Fruit fly (Drosophila melanogaster) whole organism, embryonic: ENCODE measurements around the gene CG43938.

Source experiments
- Atf6 ChIP-seq: fragments of 200-800 bp; sonication (Bioruptor generic); IDR thresholded peaks from 2 replicates; pipeline ENCODE4 v1.3.6; 2022; ENCODE audit warnings: missing biosample characterization, missing genetic modification characterization
- CG10209 ChIP-seq: fragments of 200-800 bp; sonication (Bioruptor generic); optimal IDR thresholded peaks from 3 replicates; lab custom pipeline; 2017; ENCODE audit warnings: missing biosample characterization, mild to moderate bottlenecking, missing genetic modification characterization, missing genetic modification reagents
- CG1024 ChIP-seq: fragments of 200-800 bp; sonication (Bioruptor generic); IDR thresholded peaks from 2 replicates; pipeline ENCODE4 v1.3.6; 2022; ENCODE audit warnings: missing biosample characterization, missing genetic modification characterization
- CG10431 ChIP-seq: fragments of 200-800 bp; sonication (Bioruptor generic); optimal IDR thresholded peaks from 3 replicates; lab custom pipeline; 2018; ENCODE audit warnings: missing biosample characterization, mild to moderate bottlenecking, missing genetic modification characterization
- CG10462 ChIP-seq: fragments of 200-800 bp; sonication (Bioruptor generic); optimal IDR thresholded peaks from 2 replicates; lab custom pipeline; 2016; ENCODE audit warnings: missing biosample characterization, missing genetic modification characterization
- CG10979 ChIP-seq: fragments of 200-800 bp; sonication (Bioruptor generic); optimal IDR thresholded peaks from 2 replicates; lab custom pipeline; 2018; ENCODE audit warnings: missing biosample characterization, mild to moderate bottlenecking, missing genetic modification characterization, moderate library complexity
- CG11398 ChIP-seq: fragments of 200-800 bp; sonication (Bioruptor generic); optimal IDR thresholded peaks from 2 replicates; lab custom pipeline; 2016; ENCODE audit warnings: missing biosample characterization, missing genetic modification characterization
- CG11723 ChIP-seq: fragments of 200-800 bp; sonication (Bioruptor generic); optimal IDR thresholded peaks from 2 replicates; lab custom pipeline; 2017; ENCODE audit warnings: missing biosample characterization, mild to moderate bottlenecking, missing genetic modification characterization
- CG12236 ChIP-seq: fragments of 200-800 bp; sonication (Bioruptor generic); optimal IDR thresholded peaks from 2 replicates; lab custom pipeline; 2016; ENCODE audit warnings: missing biosample characterization, missing genetic modification characterization
- CG12391 ChIP-seq: fragments of 200-800 bp; sonication (Bioruptor generic); optimal IDR thresholded peaks from 3 replicates; lab custom pipeline; 2018; ENCODE audit warnings: missing biosample characterization, mild to moderate bottlenecking, missing genetic modification characterization, moderate library complexity
- CG12769 ChIP-seq: fragments of 200-800 bp; sonication (Bioruptor generic); optimal IDR thresholded peaks from 2 replicates; lab custom pipeline; 2019; ENCODE audit warnings: missing biosample characterization, mild to moderate bottlenecking, missing genetic modification characterization, moderate library complexity
- CG1603 ChIP-seq: fragments of 200-800 bp; sonication (Bioruptor generic); optimal IDR thresholded peaks from 2 replicates; lab custom pipeline; 2019; ENCODE audit warnings: missing biosample characterization, mild to moderate bottlenecking, missing genetic modification characterization, moderate library complexity
- CG16863 ChIP-seq: fragments of 200-800 bp; sonication (Bioruptor generic); optimal IDR thresholded peaks from 3 replicates; lab custom pipeline; 2016; ENCODE audit warnings: missing biosample characterization, missing genetic modification characterization
- CG17359 ChIP-seq: fragments of 200-800 bp; sonication (Bioruptor generic); optimal IDR thresholded peaks from 3 replicates; lab custom pipeline; 2018; ENCODE audit warnings: missing biosample characterization, mild to moderate bottlenecking, missing genetic modification characterization, moderate library complexity
- CG17385 ChIP-seq: fragments of 200-800 bp; sonication (Bioruptor generic); optimal IDR thresholded peaks from 3 replicates; lab custom pipeline; 2018; ENCODE audit warnings: missing biosample characterization, mild to moderate bottlenecking, missing genetic modification characterization
- CG17829 ChIP-seq: fragments of 200-800 bp; optimal IDR thresholded peaks from 2 replicates; lab custom pipeline; 2019; ENCODE audit warnings: missing biosample characterization, mild to moderate bottlenecking, missing genetic modification characterization, moderate library complexity
- CG18599 ChIP-seq: fragments of 200-800 bp; sonication (Bioruptor generic); optimal IDR thresholded peaks from 3 replicates; lab custom pipeline; 2017; ENCODE audit warnings: missing biosample characterization, missing genetic modification characterization, mild to moderate bottlenecking, moderate library complexity, missing genetic modification reagents
- CG2120 ChIP-seq: fragments of 200-800 bp; sonication (Bioruptor generic); optimal IDR thresholded peaks from 3 replicates; lab custom pipeline; 2016; ENCODE audit warnings: missing biosample characterization, missing genetic modification characterization
- CG2199 ChIP-seq: fragments of 200-800 bp; sonication (Bioruptor generic); IDR thresholded peaks from 3 replicates; pipeline ENCODE4 v1.3.6; 2022; ENCODE audit warnings: missing biosample characterization, missing genetic modification characterization
- CG33213 ChIP-seq: fragments of 200-800 bp; sonication (Bioruptor generic); optimal IDR thresholded peaks from 3 replicates; lab custom pipeline; 2016; ENCODE audit warnings: missing biosample characterization, missing genetic modification characterization
- CG6254 ChIP-seq: fragments of 200-800 bp; sonication (Bioruptor generic); optimal IDR thresholded peaks from 3 replicates; lab custom pipeline; 2017; ENCODE audit warnings: mild to moderate bottlenecking, missing biosample characterization, missing genetic modification reagents, missing genetic modification characterization
- CG6813 ChIP-seq: fragments of 200-800 bp; sonication (Bioruptor generic); optimal IDR thresholded peaks from 2 replicates; lab custom pipeline; 2017; ENCODE audit warnings: missing biosample characterization, missing genetic modification characterization, mild to moderate bottlenecking, moderate library complexity, missing genetic modification reagents
- CG8290 ChIP-seq, 3 experiments: fragments of 200-800 bp; sonication (Bioruptor generic); optimal IDR thresholded peaks; 2 replicates each; lab custom pipeline; 2016 to 2019; ENCODE audit warnings: missing biosample characterization in 3 of 3, missing genetic modification characterization in 3 of 3, mild to moderate bottlenecking in 2 of 3, moderate library complexity in 1 of 3
- CG8944 ChIP-seq: fragments of 200-800 bp; sonication (Bioruptor generic); optimal IDR thresholded peaks from 3 replicates; lab custom pipeline; 2016; ENCODE audit warnings: missing biosample characterization, missing genetic modification characterization
- CG9727 ChIP-seq: fragments of 200-800 bp; sonication (Bioruptor generic); optimal IDR thresholded peaks from 3 replicates; lab custom pipeline; 2017; ENCODE audit warnings: missing biosample characterization, mild to moderate bottlenecking, missing genetic modification characterization
- D ChIP-seq, 2 experiments: fragments of 200-800 bp in 1 of 2; fragments of >200 bp in 1 of 2; sonication (Bioruptor generic) in 1 of 2; optimal IDR thresholded peaks; 2 replicates in 1 of 2; 3 replicates in 1 of 2; lab custom pipeline; 2017; ENCODE audit warnings: mild to moderate bottlenecking in 1 of 2, missing biosample characterization in 1 of 2, missing genetic modification characterization in 1 of 2, missing genetic modification reagents in 1 of 2
- Dp ChIP-seq: fragments of 200-800 bp; sonication (Bioruptor generic); optimal IDR thresholded peaks from 2 replicates; lab custom pipeline; 2018; ENCODE audit warnings: missing biosample characterization, mild to moderate bottlenecking, missing genetic modification characterization, moderate library complexity
- Fer3 ChIP-seq: fragments of 200-800 bp; sonication (Bioruptor generic); optimal IDR thresholded peaks from 2 replicates; lab custom pipeline; 2018; ENCODE audit warnings: missing biosample characterization, mild to moderate bottlenecking, missing genetic modification characterization, moderate library complexity
- Gsc ChIP-seq: fragments of 200-800 bp; sonication (Bioruptor generic); IDR thresholded peaks from 2 replicates; pipeline ENCODE4 v1.3.6; 2022; ENCODE audit warnings: missing biosample characterization, missing genetic modification characterization
- H15 ChIP-seq: fragments of 200-800 bp; sonication (Bioruptor generic); IDR thresholded peaks from 3 replicates; pipeline ENCODE4 v1.3.6; 2022; ENCODE audit warnings: missing biosample characterization, missing genetic modification characterization
- Hmr ChIP-seq: fragments of 200-800 bp; sonication (Bioruptor generic); optimal IDR thresholded peaks from 3 replicates; lab custom pipeline; 2017; ENCODE audit warnings: mild to moderate bottlenecking, missing biosample characterization, missing genetic modification reagents, missing genetic modification characterization
- NfI ChIP-seq: fragments of 200-800 bp; sonication (Bioruptor generic); optimal IDR thresholded peaks from 3 replicates; lab custom pipeline; 2018; ENCODE audit warnings: missing biosample characterization, mild to moderate bottlenecking, missing genetic modification characterization, moderate library complexity
- Oli ChIP-seq: fragments of 200-800 bp; sonication (Bioruptor generic); optimal IDR thresholded peaks from 2 replicates; lab custom pipeline; 2018; ENCODE audit warnings: missing biosample characterization, mild to moderate bottlenecking, missing genetic modification characterization, moderate library complexity
- Side ChIP-seq: fragments of 200-800 bp; sonication (Bioruptor generic); optimal IDR thresholded peaks from 2 replicates; lab custom pipeline; 2016; ENCODE audit warnings: missing biosample characterization, missing genetic modification characterization
- btn ChIP-seq: fragments of 200-800 bp; sonication (Bioruptor generic); optimal IDR thresholded peaks from 2 replicates; lab custom pipeline; 2016; ENCODE audit warnings: missing biosample characterization, missing genetic modification characterization
- caup ChIP-seq: fragments of 200-800 bp; sonication (Bioruptor generic); optimal IDR thresholded peaks from 3 replicates; lab custom pipeline; 2017; ENCODE audit warnings: missing biosample characterization, mild to moderate bottlenecking, missing genetic modification characterization, moderate library complexity; ENCODE audit not compliant: severe bottlenecking
- cg ChIP-seq: fragments of 200-800 bp; sonication (Bioruptor generic); optimal IDR thresholded peaks from 3 replicates; lab custom pipeline; 2019; ENCODE audit warnings: missing biosample characterization, mild to moderate bottlenecking, missing genetic modification characterization, moderate library complexity
- ems ChIP-seq: fragments of 200-800 bp; sonication (Bioruptor generic); optimal IDR thresholded peaks from 3 replicates; lab custom pipeline; 2016; ENCODE audit warnings: missing biosample characterization, missing genetic modification characterization
- grn ChIP-seq: fragments of 200-800 bp; sonication (Bioruptor generic); optimal IDR thresholded peaks from 3 replicates; lab custom pipeline; 2017; ENCODE audit warnings: missing biosample characterization, missing genetic modification characterization
- lab ChIP-seq: fragments of 200-800 bp; sonication (Bioruptor generic); optimal IDR thresholded peaks from 3 replicates; lab custom pipeline; 2017; ENCODE audit warnings: missing biosample characterization, missing genetic modification characterization, mild to moderate bottlenecking, moderate library complexity, missing genetic modification reagents
- oc ChIP-seq: fragments of 200-800 bp; sonication (Bioruptor generic); optimal IDR thresholded peaks from 2 replicates; lab custom pipeline; 2018; ENCODE audit warnings: missing biosample characterization, mild to moderate bottlenecking, missing genetic modification characterization, moderate library complexity
- org-1 ChIP-seq: fragments of 200-800 bp; sonication (Bioruptor generic); optimal IDR thresholded peaks from 2 replicates; lab custom pipeline; 2017; ENCODE audit warnings: missing biosample characterization, missing genetic modification characterization
- pzg ChIP-seq: fragments of 200-800 bp; sonication (Bioruptor generic); optimal IDR thresholded peaks from 3 replicates; lab custom pipeline; 2018; ENCODE audit warnings: missing biosample characterization, mild to moderate bottlenecking, missing genetic modification characterization, moderate library complexity
- sim ChIP-seq: fragments of 200-800 bp; sonication (Bioruptor generic); IDR thresholded peaks from 2 replicates; pipeline ENCODE4 v1.3.6; 2022; ENCODE audit warnings: missing biosample characterization, missing genetic modification characterization
- trem ChIP-seq: fragments of 200-800 bp; optimal IDR thresholded peaks from 3 replicates; lab custom pipeline; 2019; ENCODE audit warnings: missing biosample characterization, mild to moderate bottlenecking, missing genetic modification characterization, moderate library complexity
- vvl ChIP-seq: fragments of 200-800 bp; sonication (Bioruptor generic); IDR thresholded peaks from 2 replicates; pipeline ENCODE4 v1.3.6; 2022; ENCODE audit warnings: missing biosample characterization, missing genetic modification characterization
- wek ChIP-seq: fragments of 200-800 bp; sonication (Bioruptor generic); optimal IDR thresholded peaks from 3 replicates; lab custom pipeline; 2018; ENCODE audit warnings: missing biosample characterization, mild to moderate bottlenecking, missing genetic modification characterization, moderate library complexity
- wor ChIP-seq: fragments of 200-800 bp; sonication (Bioruptor generic); IDR thresholded peaks from 2 replicates; pipeline ENCODE4 v1.3.6; 2022; ENCODE audit warnings: missing biosample characterization, missing genetic modification characterization

The CG43938 gene

DNA sequence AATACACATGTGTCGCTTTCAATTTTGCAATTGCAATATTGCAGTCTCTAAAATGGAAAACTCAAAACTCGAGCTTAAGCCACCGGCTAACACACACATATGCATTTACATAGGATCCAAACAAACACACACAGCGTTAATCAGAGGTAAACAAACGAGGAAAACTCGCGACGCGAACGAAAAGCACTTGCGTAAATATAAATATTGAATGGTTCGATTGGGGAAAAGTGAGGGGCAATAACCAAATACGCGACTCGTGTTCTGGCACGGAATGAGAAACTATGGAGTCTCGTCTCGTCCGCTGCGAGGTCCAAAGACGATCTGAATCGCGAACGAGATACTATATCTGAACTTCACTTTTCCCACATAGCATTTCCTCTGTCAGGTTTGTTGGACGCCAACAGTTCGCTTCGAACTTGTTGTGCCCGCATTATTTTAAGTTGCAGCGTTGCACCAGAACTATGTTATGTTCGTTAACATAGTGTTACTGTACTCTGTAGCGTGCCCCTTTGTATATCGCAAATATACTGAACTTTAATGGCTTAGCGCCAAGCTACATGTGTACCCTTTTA is 9.5 kb downstream of the CG43938 start, which contains the start of gene ko (continued):
- TF ChIP-seq H15 (GFP tag; lab: Robert Waterston, UW) (no peak), CG6254 (GFP tag; lab: Kevin White, UChicago) (peak; percentile 59), CG12391 (tag; lab: Kevin White, UChicago) (peak; percentile 5), Hmr (no peak), CG2199 (GFP tag; lab: Robert Waterston, UW) (0 out of 3 replicates have a peak, but pooled peaks have one; percentile 62), CG2120 (no peak), CG12236 (GFP tag; lab: Kevin White, UChicago) (peak; percentile 23), oc (peak; percentile 35), wek (GFP tag; lab: Kevin White, UChicago) (peak; percentile 83), CG8290 (GFP tag; optimal IDR thresholded peaks at IDR 0.05; lab: Kevin White, UChicago) (peak; percentile 16), CG8290 (tag; optimal IDR thresholded peaks at IDR 0.05; lab: Kevin White, UChicago) (peak in 1 of 2 experiments; percentile 38), vvl (GFP tag; lab: Robert Waterston, UW) (peak; percentile 79), Fer3 (tag; lab: Kevin White, UChicago) (peak; percentile 26), btn (peak; percentile 63), CG17359 (tag; lab: Kevin White, UChicago) (peak; percentile 58), CG8944 (peak; percentile 4), grn (no peak), sim (GFP tag; lab: Robert Waterston, UW) (peak; percentile 47; the same call in 1 of the 2 replicates), lab (peak; percentile 64), CG10431 (peak; percentile 64), wor (GFP tag; lab: Robert Waterston, UW) (no peak), org-1 (GFP tag; lab: Kevin White, UChicago) (peak; percentile 29), Oli (no peak), CG33213 (GFP tag; lab: Kevin White, UChicago) (peak; percentile 19), Side (peak; percentile 8), CG6813 (GFP tag; lab: Kevin White, UChicago) (peak; percentile 77), CG17829 (tag; lab: Kevin White, UChicago) (peak; percentile 25), Gsc (GFP tag; lab: Robert Waterston, UW) (no peak), CG9727 (GFP tag; lab: Kevin White, UChicago) (peak; percentile 32), CG17385 (GFP tag; lab: Kevin White, UChicago) (peak; percentile 27), pzg (GFP tag; lab: Kevin White, UChicago) (no peak), trem (no peak), Dp (GFP tag; lab: Kevin White, UChicago) (peak; percentile 52), CG10462 (no peak), CG1024 (GFP tag; lab: Robert Waterston, UW) (0 out of 2 replicates have a peak, but pooled peaks have one; percentile 38), CG18599 (GFP tag; lab: Kevin White, UChicago) (peak; percentile 36), CG10979 (tag; lab: Kevin White, UChicago) (peak; percentile 3), CG11398 (peak; percentile 8), D (optimal IDR thresholded peaks at IDR 0.05; lab: Kevin White, UChicago) (no peak), D (GFP tag; optimal IDR thresholded peaks at IDR 0.05; lab: Kevin White, UChicago) (peak; percentile 58), CG16863 (peak; percentile 35), CG10209 (peak; percentile 42), caup (peak; percentile 13), NfI (peak; percentile 5), Atf6 (GFP tag; lab: Robert Waterston, UW) (no peak; the same call in 1 of the 2 replicates), cg (GFP tag; lab: Kevin White, UChicago) (peak; percentile 55), CG11723 (GFP tag; lab: Kevin White, UChicago) (peak; percentile 71), CG1603 (tag; lab: Kevin White, UChicago) (peak; percentile 52), CG12769 (tag; lab: Kevin White, UChicago) (peak; percentile 27), ems (GFP tag; lab: Kevin White, UChicago) (no peak)
